Fruit fly (Drosophila melanogaster): ENCODE results near the gene CG46306.

The CG46306 gene

DNA sequence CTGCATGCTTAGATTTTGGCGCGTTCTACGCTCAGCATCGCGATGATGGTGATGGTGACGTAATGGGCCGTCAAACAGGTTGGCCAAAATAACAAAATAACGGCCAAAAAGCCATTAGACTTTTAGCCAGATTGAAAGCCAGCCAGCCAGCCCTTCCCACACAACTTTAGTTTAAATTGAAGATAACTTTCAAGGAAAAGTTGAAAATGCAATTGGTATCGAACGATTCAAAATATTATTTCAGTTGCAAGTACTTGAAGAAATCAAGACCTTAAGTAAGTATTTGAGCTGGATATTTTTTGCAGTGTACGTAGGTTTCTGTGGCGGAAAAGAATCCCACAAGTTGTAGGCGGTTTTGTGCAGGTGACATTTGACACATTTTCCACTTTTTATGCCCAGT lies 54.3 kb downstream of the CG46306 start (continued):
- TF ChIP-seq CG13894 (tag; optimal IDR thresholded peaks at IDR 0.05): peak; percentile 15
- no peak for TF ChIP-seq ap (GFP tag; IDR thresholded peaks at IDR 0.05)
- TF ChIP-seq CG10543 (GFP tag; optimal IDR thresholded peaks at IDR 0.05): no peak
- 0 out of 2 replicates have a peak, but pooled peaks have one; percentile 8 for TF ChIP-seq CG7372 (GFP tag; IDR thresholded peaks at IDR 0.05)
- no peak for TF ChIP-seq danr (GFP tag; IDR thresholded peaks at IDR 0.05)
- peak; percentile 27; the same call in 1 of the 2 replicates for TF ChIP-seq seq (GFP tag; IDR thresholded peaks at IDR 0.05)
- TF ChIP-seq toy (GFP tag; IDR thresholded peaks at IDR 0.05): no peak
- TF ChIP-seq CG14965 (GFP tag; optimal IDR thresholded peaks at IDR 0.05; ENCODE audit: borderline replicate concordance): no peak
- peak; percentile 9 for TF ChIP-seq ind (GFP tag; optimal IDR thresholded peaks at IDR 0.05)
- 0 out of 2 replicates have a peak, but pooled peaks have one; percentile 11 for TF ChIP-seq CG4404 (GFP tag; IDR thresholded peaks at IDR 0.05)
- TF ChIP-seq CG9609 (GFP tag; optimal IDR thresholded peaks at IDR 0.05): peak; percentile 81
- no peak for TF ChIP-seq Nf-YB (GFP tag; optimal IDR thresholded peaks at IDR 0.05)
- peak; percentile 43 for TF ChIP-seq grau (tag; optimal IDR thresholded peaks at IDR 0.05)
- TF ChIP-seq CG2678 (tag; optimal IDR thresholded peaks at IDR 0.05): peak; percentile 54
- peak; percentile 30 for TF ChIP-seq Antp (GFP tag; optimal IDR thresholded peaks at IDR 0.05)
- no peak for TF ChIP-seq CG10462 (GFP tag; optimal IDR thresholded peaks at IDR 0.05)
- no peak for TF ChIP-seq pum (GFP tag; optimal IDR thresholded peaks at IDR 0.05)
- TF ChIP-seq Dp (GFP tag; optimal IDR thresholded peaks at IDR 0.05): no peak
- TF ChIP-seq PHDP (tag; optimal IDR thresholded peaks at IDR 0.05): peak; percentile 12
- TF ChIP-seq Sin3A (optimal IDR thresholded peaks at IDR 0.05): no peak
- no peak for TF ChIP-seq CG30020 (tag; optimal IDR thresholded peaks at IDR 0.05)
- no peak for TF ChIP-seq CG6813 (GFP tag; optimal IDR thresholded peaks at IDR 0.05)
- peak; percentile 6 for TF ChIP-seq CG30403 (GFP tag; optimal IDR thresholded peaks at IDR 0.05)
- peak; percentile 3 for TF ChIP-seq org-1 (GFP tag; optimal IDR thresholded peaks at IDR 0.05)
- peak; percentile 25 for TF ChIP-seq dmrt99B (tag; optimal IDR thresholded peaks at IDR 0.05)
- no peak for TF ChIP-seq TFAM (GFP tag; optimal IDR thresholded peaks at IDR 0.05)
- no peak for TF ChIP-seq NfI (GFP tag; optimal IDR thresholded peaks at IDR 0.05)
- peak; percentile 3 for TF ChIP-seq CG12219 (GFP tag; optimal IDR thresholded peaks at IDR 0.05)
- no peak for TF ChIP-seq prd (optimal IDR thresholded peaks at IDR 0.05)
- TF ChIP-seq prd (GFP tag; IDR thresholded peaks at IDR 0.05): 0 out of 3 replicates have a peak, but pooled peaks have one; percentile 16
- TF ChIP-seq CG15073 (GFP tag; optimal IDR thresholded peaks at IDR 0.05): no peak
- peak; percentile 69 for TF ChIP-seq CG2120 (GFP tag; optimal IDR thresholded peaks at IDR 0.05)
- TF ChIP-seq dysf (GFP tag; IDR thresholded peaks at IDR 0.05): peak; percentile 61; the same call in 2 of the 3 replicates
- no peak for TF ChIP-seq ash1 (GFP tag; optimal IDR thresholded peaks at IDR 0.05)
- TF ChIP-seq Ets65A (GFP tag): peak; percentile 90
- no peak for TF ChIP-seq CG10274 (GFP tag; optimal IDR thresholded peaks at IDR 0.05)
- no peak for TF ChIP-seq ATbp (GFP tag; optimal IDR thresholded peaks at IDR 0.05)
- no peak for TF ChIP-seq sug (tag; optimal IDR thresholded peaks at IDR 0.05)
- TF ChIP-seq CG33557 (GFP tag; optimal IDR thresholded peaks at IDR 0.05): no peak
- no peak for TF ChIP-seq CG14860 (GFP tag; IDR thresholded peaks at IDR 0.05; ENCODE audit: partially characterized antibody)
- no peak for TF ChIP-seq tap (tag; optimal IDR thresholded peaks at IDR 0.05)
- TF ChIP-seq CG11695 (GFP tag; IDR thresholded peaks at IDR 0.05): 0 out of 3 replicates have a peak, but pooled peaks have one; percentile 10
- TF ChIP-seq CG9932 (GFP tag; IDR thresholded peaks at IDR 0.05): peak; percentile 59; the same call in 1 of the 2 replicates
- no peak for TF ChIP-seq CG3407 (GFP tag; optimal IDR thresholded peaks at IDR 0.05)
- TF ChIP-seq ara (GFP tag; IDR thresholded peaks at IDR 0.05): no peak
- peak; percentile 51 for TF ChIP-seq gem (tag; optimal IDR thresholded peaks at IDR 0.05)
- TF ChIP-seq h (optimal IDR thresholded peaks at IDR 0.05): no peak
- TF ChIP-seq Fer1 (GFP tag; optimal IDR thresholded peaks at IDR 0.05): peak; percentile 35
- peak; percentile 27 for TF ChIP-seq pnt (GFP tag; optimal IDR thresholded peaks at IDR 0.05)
- peak; percentile 0 for TF ChIP-seq Hsf (GFP tag; optimal IDR thresholded peaks at IDR 0.05)
- TF ChIP-seq hth (optimal IDR thresholded peaks at IDR 0.05): no peak
- no peak for TF ChIP-seq CG7928 (GFP tag; optimal IDR thresholded peaks at IDR 0.05)

Data from whole organism, embryonic.